Fruit fly (Drosophila melanogaster) Kc167 (cell line): Measurements from ENCODE around the gene jp.

Source experiments
- Myc ChIP-seq: fragments of >200 bp; optimal IDR thresholded peaks from 2 replicates; lab custom pipeline; 2017; ENCODE audit warnings: missing external identifiers
- Sin3A ChIP-seq: fragments of >200 bp; optimal IDR thresholded peaks from 2 replicates; lab custom pipeline; 2018; ENCODE audit warnings: missing external identifiers
- h ChIP-seq: fragments of >200 bp; optimal IDR thresholded peaks from 3 replicates; lab custom pipeline; 2018; ENCODE audit warnings: missing external identifiers
- insv ChIP-seq: fragments of >200 bp; optimal IDR thresholded peaks from 3 replicates; lab custom pipeline; 2018; ENCODE audit warnings: missing external identifiers
- psq ChIP-seq: fragments of >200 bp; optimal IDR thresholded peaks from 2 replicates; lab custom pipeline; 2017; ENCODE audit warnings: missing external identifiers
- ttk ChIP-seq: sonication (Bioruptor generic); optimal IDR thresholded peaks from 2 replicates; lab custom pipeline; 2017; ENCODE audit warnings: missing external identifiers

The jp gene

DNA sequence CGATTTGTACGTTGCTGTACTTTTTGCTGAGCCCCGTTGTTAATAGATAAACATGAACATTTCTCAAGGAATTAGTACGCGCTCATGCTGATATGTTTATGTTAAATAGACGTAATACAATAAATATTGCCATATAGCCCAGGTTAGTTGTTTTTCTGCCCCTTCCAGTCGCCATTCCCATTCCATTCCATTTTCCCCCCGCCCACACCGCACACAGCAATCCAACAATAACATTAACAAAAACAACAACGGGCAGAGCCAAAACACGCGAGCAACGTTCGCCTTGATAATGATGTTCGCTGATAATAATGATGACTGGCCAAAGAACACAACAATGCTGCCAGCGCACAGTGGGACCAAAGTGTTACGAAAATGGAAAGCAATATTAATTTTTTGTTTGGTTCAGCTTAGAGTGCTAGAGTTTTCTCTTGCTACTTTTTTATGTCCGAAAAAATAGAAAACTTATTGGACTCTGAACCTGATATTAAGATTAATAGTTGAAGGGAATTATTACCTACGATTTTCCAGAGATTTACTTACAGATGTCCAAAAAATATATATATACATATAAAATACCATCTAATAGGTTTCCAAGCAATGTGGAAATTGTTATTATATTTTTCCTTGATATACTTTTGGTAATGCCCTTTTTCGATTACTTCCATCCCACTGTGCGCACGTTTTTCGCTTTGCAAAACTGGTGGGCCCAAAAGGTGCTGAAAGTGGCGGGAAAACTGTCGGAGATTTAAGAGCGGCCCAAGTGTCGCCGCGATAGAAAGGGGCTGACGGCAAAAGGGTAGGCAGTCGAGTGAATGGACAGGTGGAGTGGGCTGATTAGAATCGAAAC, 3.3 kb upstream of the jp start:
- no peak for TF ChIP-seq ttk (lab: Kevin White, UChicago)
- no peak for TF ChIP-seq Myc
- TF ChIP-seq h (lab: Kevin White, UChicago), result no peak
- no peak for TF ChIP-seq psq
- no peak for TF ChIP-seq insv

DNA sequence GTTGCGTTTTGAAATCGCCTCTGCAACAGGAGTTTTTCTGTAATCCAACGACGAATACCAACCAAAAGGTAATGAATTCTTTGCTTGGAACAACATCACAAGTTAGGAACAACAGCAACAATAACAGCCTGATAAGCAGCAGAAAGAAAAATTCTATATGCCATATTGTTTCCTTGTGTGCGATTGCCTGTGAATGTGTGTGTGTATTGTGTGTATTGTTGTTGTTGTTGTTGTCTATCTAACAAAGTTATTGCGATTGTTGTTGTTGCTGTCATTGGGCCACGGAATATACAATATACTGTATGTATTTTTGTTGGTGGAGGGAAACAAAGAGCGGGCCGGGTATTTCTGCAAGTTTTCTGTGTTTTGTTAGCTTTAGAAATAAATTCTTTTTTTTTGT, 2.6 kb upstream of the jp start:
- TF ChIP-seq Myc (no peak), ttk (lab: Kevin White, UChicago) (no peak), h (lab: Kevin White, UChicago) (no peak), psq (no peak), Sin3A (lab: Kevin White, UChicago) (no peak), insv (no peak)

DNA sequence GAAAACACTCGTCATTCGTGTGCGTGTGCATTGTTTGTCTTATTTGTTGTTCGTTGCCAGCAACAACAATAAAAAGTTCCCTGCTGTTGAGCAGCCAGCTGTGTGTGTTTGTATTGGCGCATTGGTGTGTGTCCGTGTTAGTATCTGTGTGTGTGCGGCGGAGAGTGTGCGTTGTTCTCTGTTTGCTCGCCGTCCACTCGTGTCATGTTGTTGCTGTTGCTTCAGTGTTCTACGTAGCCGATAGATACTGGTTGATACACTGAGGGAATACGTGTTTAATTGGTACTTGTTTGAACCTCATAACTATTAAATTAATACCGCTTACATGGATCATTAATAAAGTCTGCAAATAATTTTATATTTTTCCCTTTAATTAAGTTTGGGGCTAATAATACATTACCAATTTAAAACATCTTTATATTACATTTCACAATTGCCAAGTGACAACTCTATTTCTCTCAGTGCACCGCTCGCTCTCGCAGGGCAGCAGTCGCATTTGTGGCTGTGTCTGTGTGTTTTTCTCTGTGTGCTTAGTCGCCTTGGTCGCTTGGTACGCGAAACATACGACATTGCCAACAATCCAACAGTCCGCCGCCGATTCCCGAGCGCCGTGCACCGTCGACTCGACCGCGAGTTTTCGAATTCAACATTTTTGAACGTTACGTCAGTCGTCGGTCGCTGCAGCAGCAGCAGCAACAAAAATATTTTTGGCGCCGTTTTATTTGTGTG, 2.0 kb upstream of the jp start, which contains the start of gene brwl:
TSS of gene brwl (plus strand) at position 531 of the 729 bp plus-strand sequence.
- TF ChIP-seq psq (no peak), ttk (lab: Kevin White, UChicago) (no peak), Myc (no peak), h (lab: Kevin White, UChicago) (no peak), insv (no peak), Sin3A (lab: Kevin White, UChicago) (no peak)

DNA sequence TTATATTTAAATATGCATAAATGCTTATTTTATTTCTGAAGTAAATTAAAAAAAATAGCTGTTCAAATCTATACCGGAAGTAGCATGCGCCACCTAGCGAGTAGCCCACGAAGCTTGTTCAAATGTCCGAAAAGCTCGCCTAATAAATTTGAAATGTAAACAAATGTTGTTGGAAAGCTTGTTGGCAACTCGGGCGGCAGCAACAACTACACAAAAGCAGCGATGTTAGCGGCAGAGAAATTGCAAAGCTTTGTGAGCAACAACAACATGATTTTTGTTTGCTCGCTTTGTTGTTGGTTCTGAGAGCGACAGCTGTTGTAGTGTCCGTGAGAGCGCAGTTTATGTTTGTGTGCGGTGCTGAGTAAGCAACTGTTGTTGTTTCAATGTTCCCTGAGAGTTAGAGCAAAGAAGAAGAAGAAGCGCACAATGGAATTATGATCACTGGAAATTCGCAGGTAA, 877 bp upstream of the jp start:
- no peak for TF ChIP-seq psq
- TF ChIP-seq insv, result no peak
- no peak for TF ChIP-seq Myc
- no peak for TF ChIP-seq ttk (lab: Kevin White, UChicago)

DNA sequence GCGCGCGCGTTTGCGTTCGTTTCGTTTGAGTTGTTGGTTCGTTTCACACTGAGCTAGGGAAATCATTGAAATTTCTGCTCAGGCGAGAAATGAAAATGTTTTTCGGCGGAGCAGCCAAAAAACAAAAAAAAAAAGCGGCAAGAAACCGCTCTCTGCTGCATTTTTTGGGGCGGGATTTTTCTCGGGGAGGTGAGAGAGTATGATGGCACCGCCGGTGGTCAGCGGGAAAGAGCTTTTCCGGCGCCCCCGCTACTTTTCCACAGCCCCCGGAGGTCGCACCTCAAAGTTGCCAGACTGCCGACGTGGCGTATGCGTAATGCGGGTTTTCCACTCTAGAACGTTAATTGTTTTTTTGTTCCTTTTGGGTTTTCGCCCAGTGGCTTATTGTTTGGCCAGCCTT, 1.2 kb downstream of the jp start, which contains the start of gene CG46468:
TSS of gene CG46468 (minus strand) at position 52 of the 400 bp plus-strand sequence.
- TF ChIP-seq h (lab: Kevin White, UChicago), result no peak
- TF ChIP-seq insv, result no peak
- TF ChIP-seq Sin3A (lab: Kevin White, UChicago), result no peak
- TF ChIP-seq Myc, result no peak
- TF ChIP-seq ttk (lab: Kevin White, UChicago), result no peak
- no peak for TF ChIP-seq psq

DNA sequence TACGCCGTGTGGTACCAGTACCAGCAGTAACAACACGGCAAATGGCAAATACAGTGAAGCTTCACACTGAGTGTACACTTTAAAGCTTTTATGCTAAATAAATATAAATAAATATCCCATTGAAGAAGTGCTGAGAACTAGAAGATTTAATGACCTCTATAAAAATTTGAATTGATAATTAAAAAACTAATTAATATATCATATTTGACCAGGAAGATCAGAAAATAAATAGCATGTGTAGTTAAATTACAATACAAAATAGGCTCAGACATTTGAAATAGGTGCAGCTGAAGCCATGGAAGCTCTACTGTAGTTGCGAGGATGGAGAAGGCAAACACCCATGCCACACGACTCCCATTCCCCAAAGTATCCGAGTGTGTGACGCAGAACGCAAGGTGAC, 2.0 kb downstream of the jp start:
- TF ChIP-seq Sin3A (lab: Kevin White, UChicago) (no peak), psq (no peak), Myc (no peak), h (lab: Kevin White, UChicago) (no peak), insv (no peak), ttk (lab: Kevin White, UChicago) (no peak)

DNA sequence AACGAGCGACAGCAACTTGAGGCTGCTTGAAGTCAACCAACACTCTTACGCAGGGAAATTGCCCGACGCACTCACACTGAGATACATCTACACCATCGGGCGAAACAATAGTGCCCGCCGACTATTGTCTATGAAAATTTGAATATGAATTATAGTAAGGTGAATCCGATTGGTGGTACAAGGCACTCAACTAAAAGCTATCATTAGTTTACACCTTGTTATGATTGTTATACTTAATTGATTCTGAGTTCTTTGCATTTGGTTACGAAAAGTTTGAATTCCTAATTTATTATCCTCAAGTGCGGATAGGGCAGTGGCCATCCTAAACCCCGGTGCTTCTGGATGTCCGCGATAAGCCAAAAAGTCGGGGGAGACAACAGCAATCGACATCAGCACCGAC, 3.8 kb downstream of the jp start:
- TF ChIP-seq h (lab: Kevin White, UChicago) (no peak), Myc (no peak), psq (no peak), ttk (lab: Kevin White, UChicago) (no peak), Sin3A (lab: Kevin White, UChicago) (no peak), insv (no peak)

DNA sequence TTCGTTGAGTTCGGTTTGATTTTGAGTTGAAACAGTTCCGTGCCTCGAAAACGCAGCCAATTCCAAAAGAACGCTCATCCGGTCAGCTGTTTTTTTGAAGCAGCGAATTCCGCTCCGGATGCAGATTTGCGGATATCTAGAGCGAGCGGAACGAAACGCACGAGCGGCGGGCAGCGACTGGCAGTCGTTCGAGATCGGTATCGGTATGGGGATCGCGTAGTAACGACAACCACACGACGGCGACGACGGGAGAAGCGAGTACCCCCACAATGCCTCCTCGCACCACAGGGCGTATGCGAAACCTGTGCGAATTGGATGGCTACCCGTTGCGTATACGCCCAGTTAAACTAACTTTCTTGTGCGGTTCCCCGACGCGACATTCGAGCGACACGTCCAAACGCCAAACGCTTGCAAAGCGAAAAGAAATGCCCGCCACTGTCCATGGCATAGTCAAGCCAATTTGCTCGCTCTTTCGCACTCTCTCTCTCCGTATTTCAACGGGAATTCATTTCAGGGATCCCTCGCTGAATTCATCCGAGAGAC, 6.4 kb downstream of the jp start:
- no peak for TF ChIP-seq insv
- no peak for TF ChIP-seq h (lab: Kevin White, UChicago)
- TF ChIP-seq Myc, result no peak
- no peak for TF ChIP-seq ttk (lab: Kevin White, UChicago)
- TF ChIP-seq psq, result no peak
- no peak for TF ChIP-seq Sin3A (lab: Kevin White, UChicago)

DNA sequence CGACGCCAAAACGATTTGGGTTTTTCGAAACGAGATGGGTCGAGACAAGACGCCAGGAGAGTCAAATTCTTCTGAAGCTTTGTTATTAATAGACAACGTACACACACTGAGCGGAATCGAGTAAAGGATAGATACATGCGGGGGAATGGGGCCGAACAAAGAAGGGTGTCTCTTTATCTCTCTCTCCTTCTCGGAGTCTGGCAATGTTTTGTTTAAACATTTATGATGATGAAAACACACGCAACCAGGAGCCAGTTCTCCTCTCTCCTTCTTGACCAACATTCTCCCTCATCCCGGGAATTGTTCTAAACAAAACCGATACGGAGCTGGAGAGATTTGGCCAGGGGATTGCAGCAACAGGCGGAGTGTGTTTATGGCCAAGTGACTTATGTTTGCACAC, 8.7 kb downstream of the jp start:
- TF ChIP-seq Myc, result no peak
- TF ChIP-seq h (lab: Kevin White, UChicago), result no peak
- TF ChIP-seq Sin3A (lab: Kevin White, UChicago), result no peak
- no peak for TF ChIP-seq psq
- TF ChIP-seq insv, result no peak
- TF ChIP-seq ttk (lab: Kevin White, UChicago), result no peak

DNA sequence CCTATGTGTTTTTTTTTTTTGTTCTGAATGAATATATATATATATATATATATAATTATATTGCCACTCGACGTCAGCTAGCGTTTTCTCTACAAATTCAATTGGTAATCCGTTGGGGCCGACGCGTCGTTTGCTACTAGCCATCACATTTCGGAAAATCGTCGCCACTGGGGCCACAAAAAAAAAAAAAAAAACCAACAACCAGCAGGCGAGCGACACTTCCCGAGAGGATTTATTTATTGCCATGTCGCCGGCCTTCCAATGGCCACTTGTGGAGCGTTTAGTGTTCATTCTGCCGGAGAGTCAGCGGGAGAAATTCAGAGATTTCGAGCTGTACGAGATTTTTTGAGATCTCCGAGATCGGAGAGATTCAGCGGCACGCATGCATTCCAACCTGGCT, 15.7 kb downstream of the jp start:
- TF ChIP-seq Myc, result no peak
- TF ChIP-seq insv, result no peak
- TF ChIP-seq Sin3A (lab: Kevin White, UChicago), result no peak
- no peak for TF ChIP-seq ttk (lab: Kevin White, UChicago)

DNA sequence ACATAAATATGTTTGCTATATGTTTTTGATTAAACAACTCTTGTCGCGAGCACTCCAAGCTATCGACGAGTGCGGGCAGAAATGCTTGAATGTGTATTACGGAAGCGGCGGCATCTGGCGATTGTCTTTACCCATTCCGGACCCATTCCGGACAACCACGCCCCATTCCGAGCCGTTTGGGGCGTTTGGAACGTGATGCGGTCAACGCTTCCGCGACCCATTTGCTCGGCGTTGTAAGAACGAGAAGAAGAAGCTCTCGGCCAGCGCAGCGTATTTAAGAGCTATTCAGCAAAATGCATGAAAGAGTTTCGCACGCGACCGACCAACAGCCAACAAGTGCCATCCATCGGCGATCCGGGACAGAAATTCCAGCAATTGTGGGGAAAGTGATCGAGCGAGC, 21.0 kb downstream of the jp start, which contains the start of gene CG13114:
TSS of gene CG13114 (plus strand) at position 301 of the 400 bp plus-strand sequence.
- TF ChIP-seq Sin3A (lab: Kevin White, UChicago) (no peak), ttk (lab: Kevin White, UChicago) (no peak), h (lab: Kevin White, UChicago) (no peak), psq (no peak), insv (no peak), Myc (no peak)

DNA sequence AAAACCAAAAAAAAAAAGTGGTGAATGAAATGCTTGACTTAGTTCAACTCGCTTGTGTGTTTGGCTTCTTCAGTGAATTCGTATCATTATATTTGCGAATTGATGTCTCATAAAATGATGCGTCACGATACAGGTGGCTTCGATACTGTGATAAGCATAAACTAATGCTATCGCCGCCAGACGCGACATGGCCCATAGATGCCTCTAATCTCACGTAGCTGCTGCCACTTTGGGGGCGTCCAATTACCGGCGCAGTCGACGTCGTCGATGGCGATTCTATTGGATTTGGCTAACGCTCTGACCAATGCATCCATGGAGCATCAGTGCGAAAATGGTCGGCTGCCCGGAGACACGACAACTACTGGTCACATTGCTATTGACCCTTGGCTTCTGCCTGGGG, 22.7 kb downstream of the jp start, which contains the start of gene CG13113:
TSS of gene CG13113 (plus strand) at position 301 of the 400 bp plus-strand sequence.
- TF ChIP-seq ttk (lab: Kevin White, UChicago), result no peak
- no peak for TF ChIP-seq psq
- no peak for TF ChIP-seq Sin3A (lab: Kevin White, UChicago)
- no peak for TF ChIP-seq Myc
- TF ChIP-seq h (lab: Kevin White, UChicago), result no peak
- TF ChIP-seq insv, result no peak
